Fruit fly (Drosophila melanogaster): ENCODE data around the gene beg.

beg gene

DNA sequence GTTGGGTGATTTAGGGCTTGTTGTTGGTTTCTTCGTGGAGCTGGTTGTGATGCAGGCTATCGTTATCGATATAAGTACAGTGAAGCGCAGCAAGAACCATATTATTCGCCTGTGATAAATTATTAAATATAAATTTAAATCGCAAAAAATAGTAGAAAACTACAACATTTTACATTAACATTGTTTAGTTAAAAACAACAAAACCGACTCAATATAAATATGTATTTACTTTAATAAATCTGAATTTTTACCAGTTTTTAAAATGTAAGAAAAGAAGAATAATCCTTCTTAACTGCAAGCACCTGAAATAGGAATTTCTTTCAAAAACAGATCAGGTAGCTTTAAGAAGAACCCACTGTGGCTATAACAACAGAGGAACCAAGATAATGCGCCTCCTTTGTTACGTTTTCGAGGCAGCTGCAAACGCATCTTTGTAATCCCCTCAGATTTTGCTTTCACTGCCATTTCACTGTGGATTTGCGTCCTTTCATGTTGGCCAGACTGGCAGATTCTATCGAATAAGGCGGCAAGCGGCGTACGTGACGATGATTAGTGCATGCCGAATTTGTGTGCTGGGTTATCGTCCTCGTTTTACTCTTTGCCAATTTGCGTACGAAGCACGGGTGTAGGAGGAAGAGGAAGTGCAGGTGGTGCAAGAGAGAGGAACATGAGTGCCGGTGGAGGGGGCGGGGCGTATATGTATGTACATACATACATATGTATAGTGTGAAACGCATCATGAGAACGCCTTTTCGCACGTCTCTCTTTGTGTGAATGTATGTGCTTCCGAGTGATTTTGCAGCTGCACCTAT lies 24.8 kb upstream of the beg start:
- TF ChIP-seq psq (GFP tag; optimal IDR thresholded peaks at IDR 0.05): peak; percentile 13
- TF ChIP-seq rgr (GFP tag; optimal IDR thresholded peaks at IDR 0.05): peak; percentile 32
- TF ChIP-seq Abd-B (GFP tag; optimal IDR thresholded peaks at IDR 0.05): no peak
- no peak for TF ChIP-seq br (GFP tag; optimal IDR thresholded peaks at IDR 0.05)
- TF ChIP-seq CG9705 (GFP tag; optimal IDR thresholded peaks at IDR 0.05): no peak
- TF ChIP-seq OdsH (GFP tag; optimal IDR thresholded peaks at IDR 0.05): no peak
- TF ChIP-seq pan (optimal IDR thresholded peaks at IDR 0.05): no peak
- TF ChIP-seq Rel (GFP tag; optimal IDR thresholded peaks at IDR 0.05): no peak
- peak; percentile 17 for TF ChIP-seq Rel (tag; optimal IDR thresholded peaks at IDR 0.05)
- TF ChIP-seq brk (GFP tag; optimal IDR thresholded peaks at IDR 0.05): peak; percentile 20
- peak in 1 of 2 experiments; percentile 52 for TF ChIP-seq foxo (GFP tag; optimal IDR thresholded peaks at IDR 0.05)
- TF ChIP-seq CG32264 (GFP tag; optimal IDR thresholded peaks at IDR 0.05): no peak
- no peak for TF ChIP-seq GATAd (GFP tag; optimal IDR thresholded peaks at IDR 0.05)
- peak; percentile 4 for TF ChIP-seq Sp1 (GFP tag; optimal IDR thresholded peaks at IDR 0.05)
- peak in 1 of 2 experiments; percentile 26 for TF ChIP-seq dl (GFP tag; optimal IDR thresholded peaks at IDR 0.05; ENCODE audit: insufficient read depth in 1 of 2, partially characterized antibody in 2 of 2)
- peak; percentile 43 for TF ChIP-seq Dif (GFP tag; optimal IDR thresholded peaks at IDR 0.05; ENCODE audit: partially characterized antibody)
- peak; percentile 1 for TF ChIP-seq ey (GFP tag; optimal IDR thresholded peaks at IDR 0.05)
- no peak for TF ChIP-seq Jra (GFP tag; optimal IDR thresholded peaks at IDR 0.05)
- no peak for TF ChIP-seq jim (GFP tag; optimal IDR thresholded peaks at IDR 0.05)
- no peak for TF ChIP-seq tai (GFP tag; optimal IDR thresholded peaks at IDR 0.05)
- no peak for TF ChIP-seq Mio (GFP tag; optimal IDR thresholded peaks at IDR 0.05)
- TF ChIP-seq Hr83 (GFP tag; optimal IDR thresholded peaks at IDR 0.05; ENCODE audit: poor library complexity, severe bottlenecking): no peak
- TF ChIP-seq lola (GFP tag; optimal IDR thresholded peaks at IDR 0.05): no peak
- no peak for TF ChIP-seq dsf (GFP tag; optimal IDR thresholded peaks at IDR 0.05; ENCODE audit: borderline replicate concordance)
- TF ChIP-seq sage (GFP tag; optimal IDR thresholded peaks at IDR 0.05): no peak
- no peak for TF ChIP-seq Dfd (GFP tag; optimal IDR thresholded peaks at IDR 0.05)
- no peak for TF ChIP-seq sv (GFP tag; optimal IDR thresholded peaks at IDR 0.05)
- peak; percentile 20 for TF ChIP-seq HLH106 (tag; optimal IDR thresholded peaks at IDR 0.05)
- TF ChIP-seq CrebA (GFP tag; optimal IDR thresholded peaks at IDR 0.05; ENCODE audit: borderline replicate concordance): no peak
- TF ChIP-seq Vsx2 (GFP tag; optimal IDR thresholded peaks at IDR 0.05; ENCODE audit: partially characterized antibody): no peak
- TF ChIP-seq fru (GFP tag; optimal IDR thresholded peaks at IDR 0.05): no peak
- no peak for TF ChIP-seq N (GFP tag; optimal IDR thresholded peaks at IDR 0.05)
- TF ChIP-seq Hnf4 (GFP tag; optimal IDR thresholded peaks at IDR 0.05): peak; percentile 4
- no peak for TF ChIP-seq h (GFP tag; optimal IDR thresholded peaks at IDR 0.05)
- peak; percentile 57 for TF ChIP-seq woc (GFP tag; optimal IDR thresholded peaks at IDR 0.05)
- TF ChIP-seq dmrt93B (GFP tag; optimal IDR thresholded peaks at IDR 0.05): no peak
- TF ChIP-seq usp (GFP tag; optimal IDR thresholded peaks at IDR 0.05): no peak
- no peak for TF ChIP-seq Hr78 (GFP tag; optimal IDR thresholded peaks at IDR 0.05)
- TF ChIP-seq Myc (optimal IDR thresholded peaks at IDR 0.05): no peak

dm6 chr3L:17011351-17012016 lies 24.0 kb upstream of the beg start:
- no peak for TF ChIP-seq fru (GFP tag; optimal IDR thresholded peaks at IDR 0.05)
- TF ChIP-seq pan (optimal IDR thresholded peaks at IDR 0.05): no peak
- TF ChIP-seq h (GFP tag; optimal IDR thresholded peaks at IDR 0.05): peak; percentile 2
- TF ChIP-seq CrebA (GFP tag; optimal IDR thresholded peaks at IDR 0.05; ENCODE audit: borderline replicate concordance): no peak
